Fruit fly (Drosophila melanogaster) whole organism, embryonic: Measurements from ENCODE around the gene LanB1.

Source experiments
- ATbp ChIP-seq: fragments of 200-800 bp; sonication (Bioruptor generic); optimal IDR thresholded peaks from 2 replicates; lab custom pipeline; 2017; ENCODE audit warnings: missing biosample characterization, mild to moderate bottlenecking, missing genetic modification characterization, missing genetic modification reagents
- Atf-2 ChIP-seq: fragments of 200-800 bp; sonication (Bioruptor generic); optimal IDR thresholded peaks from 2 replicates; lab custom pipeline; 2016; ENCODE audit warnings: missing biosample characterization, missing genetic modification characterization
- BtbVII ChIP-seq: fragments of 200-800 bp; sonication (Bioruptor generic); optimal IDR thresholded peaks from 3 replicates; lab custom pipeline; 2017; ENCODE audit warnings: missing biosample characterization, mild to moderate bottlenecking, missing genetic modification characterization
- CG10654 ChIP-seq: fragments of 200-800 bp; sonication (Bioruptor generic); optimal IDR thresholded peaks from 2 replicates; lab custom pipeline; 2016; ENCODE audit warnings: missing biosample characterization, missing genetic modification characterization
- CG10979 ChIP-seq: fragments of 200-800 bp; sonication (Bioruptor generic); optimal IDR thresholded peaks from 2 replicates; lab custom pipeline; 2018; ENCODE audit warnings: missing biosample characterization, mild to moderate bottlenecking, missing genetic modification characterization, moderate library complexity
- CG11093 ChIP-seq: fragments of 200-800 bp; sonication (Bioruptor generic); IDR thresholded peaks from 3 replicates; pipeline ENCODE4 v1.3.6; 2022; ENCODE audit warnings: missing biosample characterization, missing genetic modification characterization
- CG11456 ChIP-seq: fragments of 200-800 bp; sonication (Bioruptor generic); IDR thresholded peaks from 3 replicates; pipeline ENCODE4 v1.3.6; 2022; ENCODE audit warnings: missing biosample characterization, missing genetic modification characterization
- CG11504 ChIP-seq: fragments of 200-800 bp; sonication (Bioruptor generic); optimal IDR thresholded peaks from 3 replicates; lab custom pipeline; 2019; ENCODE audit warnings: missing biosample characterization, mild to moderate bottlenecking, missing genetic modification characterization, moderate library complexity
- CG12104 ChIP-seq: fragments of 200-800 bp; sonication (Bioruptor generic); optimal IDR thresholded peaks from 3 replicates; lab custom pipeline; 2016; ENCODE audit warnings: missing biosample characterization, missing genetic modification characterization
- CG14710 ChIP-seq: fragments of 200-800 bp; sonication (Bioruptor generic); optimal IDR thresholded peaks from 3 replicates; lab custom pipeline; 2019; ENCODE audit warnings: missing biosample characterization, mild to moderate bottlenecking, missing genetic modification characterization, moderate library complexity
- CG1529 ChIP-seq: fragments of 200-800 bp; sonication (Bioruptor generic); optimal IDR thresholded peaks from 3 replicates; lab custom pipeline; 2018; ENCODE audit warnings: missing biosample characterization, missing genetic modification characterization
- CG15696 ChIP-seq: fragments of 200-800 bp; sonication (Bioruptor generic); optimal IDR thresholded peaks from 2 replicates; lab custom pipeline; 2019; ENCODE audit warnings: missing biosample characterization, mild to moderate bottlenecking, missing genetic modification characterization, moderate library complexity
- CG17361 ChIP-seq: fragments of 200-800 bp; sonication (Bioruptor generic); IDR thresholded peaks from 3 replicates; pipeline ENCODE4 v1.3.6; 2022; ENCODE audit warnings: missing biosample characterization, missing genetic modification characterization
- CG17829 ChIP-seq: fragments of 200-800 bp; optimal IDR thresholded peaks from 2 replicates; lab custom pipeline; 2019; ENCODE audit warnings: missing biosample characterization, mild to moderate bottlenecking, missing genetic modification characterization, moderate library complexity
- CG2678 ChIP-seq: fragments of 200-800 bp; sonication (Bioruptor generic); optimal IDR thresholded peaks from 3 replicates; lab custom pipeline; 2019; ENCODE audit warnings: missing biosample characterization, mild to moderate bottlenecking, missing genetic modification characterization, moderate library complexity
- CG31441 ChIP-seq: fragments of 200-800 bp; sonication (Bioruptor generic); IDR thresholded peaks from 2 replicates; pipeline ENCODE4 v1.3.6; 2022; ENCODE audit warnings: missing biosample characterization, missing genetic modification characterization
- CG32532 ChIP-seq: fragments of 200-800 bp; sonication (Bioruptor generic); IDR thresholded peaks from 2 replicates; pipeline ENCODE4 v1.3.6; 2022; ENCODE audit warnings: missing biosample characterization, missing genetic modification characterization
- CG32767 ChIP-seq: fragments of 200-800 bp; sonication (Bioruptor generic); IDR thresholded peaks from 2 replicates; pipeline ENCODE4 v1.3.6; 2022; ENCODE audit warnings: missing biosample characterization, missing genetic modification characterization
- CG4328 ChIP-seq: fragments of 200-800 bp; sonication (Bioruptor generic); optimal IDR thresholded peaks from 3 replicates; lab custom pipeline; 2017; ENCODE audit warnings: missing biosample characterization, missing genetic modification reagents, missing genetic modification characterization
- CG6272 ChIP-seq: fragments of 200-800 bp; sonication (Bioruptor generic); IDR thresholded peaks from 2 replicates; pipeline ENCODE4 v1.3.6; 2022; ENCODE audit warnings: missing biosample characterization, missing genetic modification characterization
- CG7556 ChIP-seq: fragments of 200-800 bp; sonication (Bioruptor generic); optimal IDR thresholded peaks from 2 replicates; lab custom pipeline; 2017; ENCODE audit warnings: missing biosample characterization, mild to moderate bottlenecking, missing genetic modification characterization
- CG9215 ChIP-seq: fragments of 200-800 bp; sonication (Bioruptor generic); IDR thresholded peaks from 2 replicates; pipeline ENCODE4 v1.3.6; 2022; ENCODE audit warnings: missing biosample characterization, missing genetic modification characterization
- D19B ChIP-seq: fragments of 200-800 bp; sonication (Bioruptor generic); optimal IDR thresholded peaks from 2 replicates; lab custom pipeline; 2017; ENCODE audit warnings: missing biosample characterization, mild to moderate bottlenecking, missing genetic modification characterization
- Ets65A ChIP-seq: fragments of 200-800 bp; sonication (Bioruptor generic); peaks from one replicate; lab custom pipeline; 2016; ENCODE audit warnings: missing biosample characterization, missing genetic modification characterization
- HLH3B ChIP-seq: fragments of 200-800 bp; sonication (Bioruptor generic); IDR thresholded peaks from 2 replicates; pipeline ENCODE4 v1.3.6; 2022; ENCODE audit warnings: missing biosample characterization, missing genetic modification characterization
- Hr39 ChIP-seq: fragments of >200 bp; optimal IDR thresholded peaks from 2 replicates; lab custom pipeline; 2017
- Meics ChIP-seq: fragments of 200-800 bp; sonication (Bioruptor generic); optimal IDR thresholded peaks from 2 replicates; lab custom pipeline; 2017; ENCODE audit warnings: missing biosample characterization, mild to moderate bottlenecking, missing genetic modification characterization
- Neu2 ChIP-seq: fragments of 200-800 bp; sonication (Bioruptor generic); optimal IDR thresholded peaks from 3 replicates; lab custom pipeline; 2016; ENCODE audit warnings: missing biosample characterization, missing genetic modification characterization, borderline replicate concordance
- PHDP ChIP-seq: fragments of 200-800 bp; sonication (Bioruptor generic); optimal IDR thresholded peaks from 3 replicates; lab custom pipeline; 2018; ENCODE audit warnings: missing biosample characterization, mild to moderate bottlenecking, missing genetic modification characterization, moderate library complexity
- Ravus ChIP-seq: fragments of 200-800 bp; sonication (Bioruptor generic); IDR thresholded peaks from 2 replicates; pipeline ENCODE4 v1.3.6; 2022; ENCODE audit warnings: missing biosample characterization, missing genetic modification characterization
- Sox102F ChIP-seq: fragments of 200-800 bp; sonication (Bioruptor generic); optimal IDR thresholded peaks from 2 replicates; lab custom pipeline; 2018; ENCODE audit warnings: missing biosample characterization, mild to moderate bottlenecking, missing genetic modification characterization, moderate library complexity
- ase ChIP-seq: fragments of 200-800 bp; sonication (Bioruptor generic); IDR thresholded peaks from 3 replicates; pipeline ENCODE4 v1.3.6; 2022; ENCODE audit warnings: missing biosample characterization, missing genetic modification characterization
- ash1 ChIP-seq: fragments of 200-800 bp; sonication (Bioruptor generic); optimal IDR thresholded peaks from 2 replicates; lab custom pipeline; 2018; ENCODE audit warnings: missing biosample characterization, mild to moderate bottlenecking, missing genetic modification characterization
- bcd ChIP-seq: fragments of 200-800 bp; sonication (Bioruptor generic); optimal IDR thresholded peaks from 2 replicates; lab custom pipeline; 2017; ENCODE audit warnings: missing biosample characterization, mild to moderate bottlenecking, missing genetic modification characterization
- caup ChIP-seq: fragments of 200-800 bp; sonication (Bioruptor generic); optimal IDR thresholded peaks from 3 replicates; lab custom pipeline; 2017; ENCODE audit warnings: missing biosample characterization, mild to moderate bottlenecking, missing genetic modification characterization, moderate library complexity; ENCODE audit not compliant: severe bottlenecking
- chif ChIP-seq, 2 experiments: fragments of 200-800 bp; sonication (Bioruptor generic); optimal IDR thresholded peaks; 3 replicates each; lab custom pipeline; 2016; ENCODE audit warnings: missing biosample characterization in 2 of 2, missing genetic modification characterization in 2 of 2
- dpn ChIP-seq, 2 experiments: fragments of 200-800 bp; sonication (Bioruptor generic); optimal IDR thresholded peaks; 3 replicates each; lab custom pipeline; 2016; ENCODE audit warnings: missing biosample characterization in 2 of 2, missing genetic modification characterization in 2 of 2
- gem ChIP-seq: fragments of 200-800 bp; sonication (Bioruptor generic); optimal IDR thresholded peaks from 2 replicates; lab custom pipeline; 2019; ENCODE audit warnings: missing biosample characterization, mild to moderate bottlenecking, missing genetic modification characterization, moderate library complexity
- peb ChIP-seq: fragments of 200-800 bp; sonication (Bioruptor generic); IDR thresholded peaks from 2 replicates; pipeline ENCODE4 v1.3.6; 2022; ENCODE audit warnings: missing biosample characterization, missing genetic modification characterization
- ranshi ChIP-seq: fragments of 200-800 bp; sonication (Bioruptor generic); IDR thresholded peaks from 2 replicates; pipeline ENCODE4 v1.3.6; 2022; ENCODE audit warnings: missing biosample characterization, missing genetic modification characterization
- row ChIP-seq: fragments of 200-800 bp; sonication (Bioruptor generic); IDR thresholded peaks from 3 replicates; pipeline ENCODE4 v1.3.6; 2022; ENCODE audit warnings: missing biosample characterization, missing genetic modification characterization
- sens ChIP-seq: fragments of 200-800 bp; sonication (Bioruptor generic); peaks from one replicate; lab custom pipeline; 2016; ENCODE audit warnings: missing biosample characterization, missing genetic modification characterization
- shn ChIP-seq: fragments of 200-800 bp; sonication (Bioruptor generic); optimal IDR thresholded peaks from 3 replicates; lab custom pipeline; 2016; ENCODE audit warnings: missing biosample characterization, missing genetic modification characterization
- slou ChIP-seq: fragments of 200-800 bp; sonication (Bioruptor generic); optimal IDR thresholded peaks from 3 replicates; lab custom pipeline; 2016; ENCODE audit warnings: missing biosample characterization, missing genetic modification characterization
- sug ChIP-seq: fragments of 200-800 bp; optimal IDR thresholded peaks from 2 replicates; lab custom pipeline; 2019; ENCODE audit warnings: missing biosample characterization, mild to moderate bottlenecking, missing genetic modification characterization, moderate library complexity
- tap ChIP-seq: fragments of 200-800 bp; optimal IDR thresholded peaks from 3 replicates; lab custom pipeline; 2019; ENCODE audit warnings: missing biosample characterization, mild to moderate bottlenecking, missing genetic modification characterization, moderate library complexity
- tgo ChIP-seq: fragments of 200-800 bp; sonication (Bioruptor generic); IDR thresholded peaks from 3 replicates; pipeline ENCODE4 v1.3.6; 2022; ENCODE audit warnings: missing biosample characterization, missing genetic modification characterization
- trem ChIP-seq: fragments of 200-800 bp; optimal IDR thresholded peaks from 3 replicates; lab custom pipeline; 2019; ENCODE audit warnings: missing biosample characterization, mild to moderate bottlenecking, missing genetic modification characterization, moderate library complexity
- ttk ChIP-seq: fragments of 200-800 bp; sonication (Bioruptor generic); IDR thresholded peaks from 2 replicates; pipeline ENCODE4 v2.1.2; 2022; ENCODE audit warnings: missing biosample characterization, missing genetic modification characterization
- twi ChIP-seq: fragments of 200-800 bp; optimal IDR thresholded peaks from 2 replicates; lab custom pipeline; 2019; ENCODE audit warnings: missing biosample characterization, mild to moderate bottlenecking, missing genetic modification characterization, moderate library complexity
- vvl ChIP-seq: fragments of 200-800 bp; sonication (Bioruptor generic); IDR thresholded peaks from 2 replicates; pipeline ENCODE4 v1.3.6; 2022; ENCODE audit warnings: missing biosample characterization, missing genetic modification characterization
- zen ChIP-seq: fragments of 200-800 bp; sonication (Bioruptor generic); optimal IDR thresholded peaks from 3 replicates; lab custom pipeline; 2018; ENCODE audit warnings: missing biosample characterization, mild to moderate bottlenecking, missing genetic modification characterization, moderate library complexity

The LanB1 gene

dm6 chr2L:7851609-7852008 lies 40.4 kb downstream of the LanB1 start (continued):
- TF ChIP-seq twi (tag; lab: Kevin White, UChicago): no peak
- TF ChIP-seq Ets65A: no peak
- TF ChIP-seq zen (tag; lab: Kevin White, UChicago): peak; percentile 22
- no peak for TF ChIP-seq CG10654
- peak; percentile 25 for TF ChIP-seq CG17829 (tag; lab: Kevin White, UChicago)
- TF ChIP-seq ttk (GFP tag; lab: Robert Waterston, UW): no peak
- no peak for TF ChIP-seq CG15696 (tag; lab: Kevin White, UChicago)
- TF ChIP-seq CG11093 (GFP tag; lab: Robert Waterston, UW): no peak
- TF ChIP-seq CG12104: no peak
- TF ChIP-seq sug (tag; lab: Kevin White, UChicago): no peak
- no peak for TF ChIP-seq Ravus (GFP tag; lab: Robert Waterston, UW)
- TF ChIP-seq Neu2 (GFP tag; lab: Kevin White, UChicago): no peak
- no peak for TF ChIP-seq peb
- peak in 1 of 2 experiments; percentile 1 for TF ChIP-seq chif (GFP tag; optimal IDR thresholded peaks at IDR 0.05; lab: Kevin White, UChicago)
- peak; percentile 50 for TF ChIP-seq tgo
- peak; percentile 32; the same call in 1 of the 2 replicates for TF ChIP-seq CG9215 (GFP tag; lab: Robert Waterston, UW)
- no peak for TF ChIP-seq dpn (GFP tag; optimal IDR thresholded peaks at IDR 0.05; lab: Kevin White, UChicago)
- TF ChIP-seq sens (GFP tag; lab: Kevin White, UChicago): peak; percentile 79
- peak; percentile 29 for TF ChIP-seq CG14710
- peak; percentile 68 for TF ChIP-seq CG31441 (GFP tag; lab: Robert Waterston, UW)
- peak; percentile 55 for TF ChIP-seq Sox102F (GFP tag; lab: Kevin White, UChicago)
- TF ChIP-seq vvl (GFP tag; lab: Robert Waterston, UW): peak; percentile 32; the same call in 1 of the 2 replicates
- TF ChIP-seq Atf-2: no peak
- peak; percentile 44 for TF ChIP-seq Meics
- no peak for TF ChIP-seq BtbVII (GFP tag; lab: Kevin White, UChicago)
- peak; percentile 52 for TF ChIP-seq HLH3B (GFP tag; lab: Robert Waterston, UW)
- TF ChIP-seq CG11456 (GFP tag; lab: Robert Waterston, UW): no peak
- no peak for TF ChIP-seq Hr39 (lab: Kevin White, UChicago)
- TF ChIP-seq CG32767 (GFP tag; lab: Robert Waterston, UW): no peak
- peak; percentile 70 for TF ChIP-seq gem (tag; lab: Kevin White, UChicago)
- TF ChIP-seq caup (GFP tag; lab: Kevin White, UChicago): no peak
- TF ChIP-seq shn (GFP tag; lab: Kevin White, UChicago): no peak
- peak; percentile 59 for TF ChIP-seq CG10979 (tag; lab: Kevin White, UChicago)
- peak; percentile 15 for TF ChIP-seq bcd (GFP tag; lab: Kevin White, UChicago)
- no peak for TF ChIP-seq D19B (GFP tag; lab: Kevin White, UChicago)
- no peak for TF ChIP-seq ash1 (GFP tag; lab: Kevin White, UChicago)
- TF ChIP-seq CG7556 (GFP tag; lab: Kevin White, UChicago): peak; percentile 53
- TF ChIP-seq CG2678 (tag; lab: Kevin White, UChicago): peak; percentile 65
- TF ChIP-seq CG17361 (GFP tag; lab: Robert Waterston, UW): 0 out of 3 replicates have a peak, but pooled peaks have one; percentile 37
- TF ChIP-seq row (GFP tag; lab: Robert Waterston, UW): peak; percentile 62
- peak; percentile 26 for TF ChIP-seq tap (tag; lab: Kevin White, UChicago)
- TF ChIP-seq ranshi (GFP tag; lab: Robert Waterston, UW): 0 out of 2 replicates have a peak, but pooled peaks have one; percentile 7
- peak; percentile 43 for TF ChIP-seq PHDP (tag; lab: Kevin White, UChicago)
- TF ChIP-seq CG11504: peak; percentile 62
- no peak for TF ChIP-seq slou (GFP tag; lab: Kevin White, UChicago)
- TF ChIP-seq CG6272 (GFP tag; lab: Robert Waterston, UW): no peak
- TF ChIP-seq trem (tag; lab: Kevin White, UChicago): peak; percentile 10
- TF ChIP-seq ATbp (GFP tag; lab: Kevin White, UChicago): peak; percentile 5
- TF ChIP-seq ase (GFP tag; lab: Robert Waterston, UW): no peak
- peak; percentile 35; the same call in 1 of the 2 replicates for TF ChIP-seq CG32532 (GFP tag; lab: Robert Waterston, UW)
- no peak for TF ChIP-seq CG4328
- no peak for TF ChIP-seq CG1529
